Worm (Caenorhabditis elegans): ENCODE measurements around the gene lpd-7.

DNA sequence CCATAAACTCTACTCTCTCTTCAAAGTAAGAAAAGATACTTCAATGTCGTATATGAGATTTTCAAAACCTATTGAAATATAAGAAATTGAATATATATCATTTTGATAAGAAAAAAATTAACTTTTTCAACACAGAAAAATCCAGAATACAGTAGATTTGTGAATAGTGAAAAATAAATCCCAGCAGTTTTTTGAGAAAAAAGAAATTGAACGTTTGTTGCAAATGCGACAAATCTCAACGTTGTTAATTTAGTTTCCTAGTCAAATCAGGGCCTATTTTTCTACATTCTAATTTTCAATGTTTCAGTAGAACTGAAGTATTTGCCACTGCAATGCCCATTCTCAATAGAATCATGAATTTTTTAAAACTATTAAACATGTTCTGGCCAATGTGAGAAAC, 41.4 kb downstream of the lpd-7 start, which contains the start of gene T04A6.2:
- no peak for TF ChIP-seq lin-39 (tag; optimal IDR thresholded peaks at IDR 0.05)
- TF ChIP-seq dpl-1 (GFP tag; optimal IDR thresholded peaks at IDR 0.05): no peak
- TF ChIP-seq dve-1 (tag; optimal IDR thresholded peaks at IDR 0.05; ENCODE audit: insufficient read depth): no peak
- TF ChIP-seq snpc-4 (tag; optimal IDR thresholded peaks at IDR 0.05): no peak
- TF ChIP-seq ceh-82 (tag; optimal IDR thresholded peaks at IDR 0.05): no peak
- no peak for TF ChIP-seq unc-62 (GFP tag; optimal IDR thresholded peaks at IDR 0.05 in 1 of 2)
- TF ChIP-seq unc-62 (tag; optimal IDR thresholded peaks at IDR 0.05): no peak
- no peak for TF ChIP-seq unc-130 (GFP tag; optimal IDR thresholded peaks at IDR 0.05)
- TF ChIP-seq snpc-1.2 (GFP tag; IDR thresholded peaks at IDR 0.05): no peak
- TF ChIP-seq pqm-1 (tag; optimal IDR thresholded peaks at IDR 0.05): no peak
- no peak for TF ChIP-seq mdt-29 (GFP tag; IDR thresholded peaks at IDR 0.05)
- TF ChIP-seq nhr-237 (tag; optimal IDR thresholded peaks at IDR 0.05): no peak
- TF ChIP-seq nhr-77 (tag; optimal IDR thresholded peaks at IDR 0.05): no peak
- no peak for TF ChIP-seq pha-4 (GFP tag; IDR thresholded peaks at IDR 0.05)
- no peak for TF ChIP-seq pha-4 (tag; optimal IDR thresholded peaks at IDR 0.05)
